Fruit fly (Drosophila melanogaster): ENCODE data around the gene CG17219.

The CG17219 gene

DNA sequence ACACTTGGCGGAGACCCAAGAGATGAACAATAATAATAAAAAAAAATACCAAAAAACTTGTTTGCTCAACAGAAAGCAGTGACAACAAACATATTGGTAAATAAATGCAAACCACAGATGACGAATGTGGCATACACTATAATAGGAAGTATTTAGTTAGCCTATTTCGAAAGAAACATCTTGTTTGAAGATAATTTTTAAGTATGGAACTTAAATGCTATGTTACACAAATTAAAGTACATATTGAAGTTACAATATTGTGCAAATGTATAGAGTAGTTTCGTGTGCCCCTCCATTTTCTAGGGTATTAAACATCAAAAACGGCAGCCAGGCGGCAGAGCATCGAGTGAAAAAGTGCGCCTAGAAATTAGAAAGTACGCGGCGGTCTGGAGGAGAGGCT, 25.7 kb upstream of the CG17219 start (continued):
- TF ChIP-seq ro (GFP tag; IDR thresholded peaks at IDR 0.05) (no peak), CG11695 (GFP tag; IDR thresholded peaks at IDR 0.05) (0 out of 3 replicates have a peak, but pooled peaks have one; percentile 26), sqz (GFP tag; optimal IDR thresholded peaks at IDR 0.05) (peak; percentile 61), sens-2 (GFP tag; IDR thresholded peaks at IDR 0.05) (no peak), CG34224 (GFP tag; IDR thresholded peaks at IDR 0.05; ENCODE audit: partially characterized antibody) (no peak), Scr (GFP tag; IDR thresholded peaks at IDR 0.05; ENCODE audit: partially characterized antibody) (no peak), sens (GFP tag) (peak; percentile 92), D19A (tag; optimal IDR thresholded peaks at IDR 0.05) (peak; percentile 87), Deaf1 (tag; optimal IDR thresholded peaks at IDR 0.05) (no peak), CG12942 (GFP tag; optimal IDR thresholded peaks at IDR 0.05) (peak; percentile 25), ato (GFP tag; IDR thresholded peaks at IDR 0.05; ENCODE audit: partially characterized antibody) (no peak), fd96Cb (tag; optimal IDR thresholded peaks at IDR 0.05) (peak; percentile 65), CG10267 (tag; optimal IDR thresholded peaks at IDR 0.05) (peak; percentile 30), Ssrp (tag; optimal IDR thresholded peaks at IDR 0.05) (peak; percentile 50), trem (tag; optimal IDR thresholded peaks at IDR 0.05) (peak; percentile 15), Drgx (GFP tag; IDR thresholded peaks at IDR 0.05) (peak; percentile 76), CG15601 (tag; optimal IDR thresholded peaks at IDR 0.05) (peak; percentile 64), Hr78 (GFP tag; optimal IDR thresholded peaks at IDR 0.05) (peak in 1 of 2 experiments; percentile 9), ash1 (GFP tag; optimal IDR thresholded peaks at IDR 0.05) (no peak), emc (GFP tag; optimal IDR thresholded peaks at IDR 0.05) (no peak), HmgD (GFP tag; optimal IDR thresholded peaks at IDR 0.05) (no peak), Nf-YA (GFP tag; IDR thresholded peaks at IDR 0.05) (peak; percentile 50; the same call in 1 of the 2 replicates), wek (GFP tag; optimal IDR thresholded peaks at IDR 0.05) (peak; percentile 25), gsb-n (tag; optimal IDR thresholded peaks at IDR 0.05) (peak; percentile 62), CG13287 (GFP tag; IDR thresholded peaks at IDR 0.05; ENCODE audit: partially characterized antibody) (no peak), nau (GFP tag; optimal IDR thresholded peaks at IDR 0.05) (peak; percentile 54), Asciz (GFP tag; optimal IDR thresholded peaks at IDR 0.05) (peak; percentile 88), CG7745 (tag; optimal IDR thresholded peaks at IDR 0.05) (no peak), CG4360 (GFP tag; IDR thresholded peaks at IDR 0.05) (no peak), CG9609 (GFP tag; optimal IDR thresholded peaks at IDR 0.05) (no peak), CG32772 (GFP tag; IDR thresholded peaks at IDR 0.05) (0 out of 2 replicates have a peak, but pooled peaks have one; percentile 42), Atf3 (GFP tag; optimal IDR thresholded peaks at IDR 0.05) (no peak), gcm (GFP tag; optimal IDR thresholded peaks at IDR 0.05) (peak; percentile 50), CG4820 (GFP tag; optimal IDR thresholded peaks at IDR 0.05) (peak; percentile 12), CG1233 (GFP tag; optimal IDR thresholded peaks at IDR 0.05) (peak; percentile 56), Atf-2 (GFP tag; optimal IDR thresholded peaks at IDR 0.05) (no peak), Xbp1 (GFP tag; optimal IDR thresholded peaks at IDR 0.05) (peak; percentile 33), ham (GFP tag; IDR thresholded peaks at IDR 0.05) (no peak), HHEX (GFP tag; optimal IDR thresholded peaks at IDR 0.05) (peak; percentile 55), stc (GFP tag; IDR thresholded peaks at IDR 0.05) (peak; percentile 67), CG12219 (GFP tag; optimal IDR thresholded peaks at IDR 0.05) (peak; percentile 62), Bdp1 (GFP tag; optimal IDR thresholded peaks at IDR 0.05) (no peak), CHES-1-like (GFP tag; optimal IDR thresholded peaks at IDR 0.05) (no peak), Hr3 (GFP tag; optimal IDR thresholded peaks at IDR 0.05) (no peak), Pdp1 (GFP tag; optimal IDR thresholded peaks at IDR 0.05) (peak in 1 of 2 experiments; percentile 19), CG9817 (tag; optimal IDR thresholded peaks at IDR 0.05) (peak; percentile 10), jumu (GFP tag; optimal IDR thresholded peaks at IDR 0.05) (no peak), Nf-YB (GFP tag; optimal IDR thresholded peaks at IDR 0.05) (peak; percentile 30), CG10366 (GFP tag; IDR thresholded peaks at IDR 0.05) (peak; percentile 40; the same call in 1 of the 2 replicates), salm (tag; optimal IDR thresholded peaks at IDR 0.05) (peak; percentile 11)

All from whole organism, embryonic.